Worm (Caenorhabditis elegans) whole organism, L2 larva: ENCODE data around the gene cku-80.
A peak's percentile ranks its signal among the peaks of the same experiment; 100 is the strongest.

ENCODE experiments used
- R02D3.7 ChIP-seq: fragments of 150-350 bp; optimal IDR thresholded peaks from 2 replicates; lab custom pipeline; 2014; ENCODE audit warnings: missing biosample characterization, missing genetic modification characterization
- ama-1 ChIP-seq: fragments of 150-350 bp; optimal IDR thresholded peaks from 2 replicates; lab custom pipeline; 2018; ENCODE audit warnings: inconsistent platforms
- blmp-1 ChIP-seq: sonication (generic microtip); optimal IDR thresholded peaks from 2 replicates; lab custom pipeline; 2017; ENCODE audit warnings: missing genetic modification characterization, mild to moderate bottlenecking, missing compliant biosample characterization, antibody characterized with exemption, moderate library complexity; ENCODE audit not compliant: insufficient read depth
- crh-2 ChIP-seq: sonication (generic microtip); optimal IDR thresholded peaks from 2 replicates; lab custom pipeline; 2017; ENCODE audit warnings: missing biosample characterization, missing genetic modification characterization
- egl-27 ChIP-seq: sonication (generic microtip); optimal IDR thresholded peaks from 3 replicates; lab custom pipeline; 2017; ENCODE audit warnings: missing biosample characterization, missing genetic modification reagents, missing genetic modification characterization
- nhr-11 ChIP-seq: fragments of 150-350 bp; optimal IDR thresholded peaks from 2 replicates; lab custom pipeline; 2014; ENCODE audit warnings: missing biosample characterization, missing genetic modification characterization
- nhr-12 ChIP-seq: fragments of 150-350 bp; optimal IDR thresholded peaks from 2 replicates; lab custom pipeline; 2014; ENCODE audit warnings: missing biosample characterization, missing genetic modification characterization
- unc-62 ChIP-seq: fragments of 150-350 bp; optimal IDR thresholded peaks from 2 replicates; lab custom pipeline; 2014; ENCODE audit warnings: missing biosample characterization, missing genetic modification reagents, missing genetic modification characterization
- ztf-11 ChIP-seq: sonication (generic microtip); optimal IDR thresholded peaks from 2 replicates; lab custom pipeline; 2017; ENCODE audit warnings: missing biosample characterization, missing genetic modification characterization

DNA sequence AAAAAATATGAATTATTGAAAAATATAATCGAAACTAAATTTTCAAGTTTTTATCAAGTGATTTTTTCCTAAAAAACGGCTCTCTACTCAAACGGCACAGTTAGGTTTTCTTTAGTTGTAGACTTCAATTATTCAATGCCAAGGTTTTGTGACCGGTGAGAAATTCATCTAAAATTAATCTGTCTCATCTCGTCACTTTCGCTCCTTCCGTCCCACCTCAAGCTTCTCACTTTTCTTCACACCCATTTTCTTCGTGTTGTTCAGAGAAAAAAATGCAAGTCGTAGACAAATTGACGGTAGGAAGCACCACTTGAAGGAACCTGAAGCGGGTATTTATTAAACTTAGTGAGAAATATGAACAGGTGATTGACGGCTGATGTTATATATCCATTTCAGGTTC lies 28.3 kb upstream of the cku-80 start:
- TF ChIP-seq blmp-1 (peak; percentile 66), crh-2 (no peak), nhr-12 (tag; lab: Kevin White, UChicago) (no peak), ztf-11 (tag; lab: Kevin White, UChicago) (no peak), nhr-11 (tag; lab: Kevin White, UChicago) (no peak), unc-62 (GFP tag; lab: Kevin White, UChicago) (no peak), ama-1 (lab: Kevin White, UChicago) (no peak), R02D3.7 (tag; lab: Kevin White, UChicago) (no peak), egl-27 (tag; lab: Kevin White, UChicago) (no peak)
